Fruit fly (Drosophila melanogaster) whole organism, pupa: Measurements from ENCODE around the gene Phae1.

Experiments
- CG15710 ChIP-seq: fragments of 200-800 bp; sonication (Bioruptor generic); optimal IDR thresholded peaks from 2 replicates; lab custom pipeline; 2018; ENCODE audit warnings: missing biosample characterization, mild to moderate bottlenecking, missing genetic modification characterization, moderate library complexity
- gl ChIP-seq: fragments of 200-800 bp; sonication (Bioruptor generic); optimal IDR thresholded peaks from 2 replicates; lab custom pipeline; 2018; ENCODE audit warnings: missing biosample characterization, mild to moderate bottlenecking, missing genetic modification characterization

- no peak for TF ChIP-seq CG15710 (tag; lab: Kevin White, UChicago)
- no peak for TF ChIP-seq gl (tag; lab: Kevin White, UChicago)
Measured at dm6 chr2L:12079827-12080381, 29.3 kb upstream of the Phae1 start.
